Worm (Caenorhabditis elegans) whole organism, late embryonic: ENCODE measurements around the gene piki-1.

ENCODE experiments used
- C08G9.2 ChIP-seq: sonication (generic microtip); optimal IDR thresholded peaks from 2 replicates; lab custom pipeline; 2016; ENCODE audit warnings: mild to moderate bottlenecking, missing genetic modification characterization, moderate library complexity, missing compliant biosample characterization
- C38D4.7 ChIP-seq: fragments of 200-800 bp; sonication (Bioruptor generic); optimal IDR thresholded peaks from 2 replicates; lab custom pipeline; 2018; ENCODE audit warnings: mild to moderate bottlenecking, missing genetic modification characterization, moderate library complexity, missing compliant biosample characterization
- F13H6.1 ChIP-seq: sonication (generic microtip); optimal IDR thresholded peaks from 2 replicates; lab custom pipeline; 2016; ENCODE audit warnings: missing genetic modification characterization, missing compliant biosample characterization
- ahr-1 ChIP-seq: sonication (generic microtip); optimal IDR thresholded peaks from 2 replicates; lab custom pipeline; 2016; ENCODE audit warnings: missing genetic modification characterization, missing compliant biosample characterization
- ama-1 ChIP-seq: fragments of 150-350 bp; optimal IDR thresholded peaks from 2 replicates; lab custom pipeline; 2014
- ceh-18 ChIP-seq: sonication (generic microtip); optimal IDR thresholded peaks from 2 replicates; lab custom pipeline; 2016; ENCODE audit warnings: missing genetic modification characterization, missing compliant biosample characterization
- ceh-2 ChIP-seq: sonication (generic microtip); optimal IDR thresholded peaks from 2 replicates; lab custom pipeline; 2016; ENCODE audit warnings: missing genotype, missing genetic modification characterization, missing compliant biosample characterization
- ceh-24 ChIP-seq: sonication (generic microtip); optimal IDR thresholded peaks from 2 replicates; lab custom pipeline; 2016; ENCODE audit warnings: mild to moderate bottlenecking, missing genetic modification characterization, missing compliant biosample characterization
- ceh-31 ChIP-seq: sonication (generic microtip); optimal IDR thresholded peaks from 2 replicates; lab custom pipeline; 2016; ENCODE audit warnings: missing genetic modification characterization, missing compliant biosample characterization
- ceh-6 ChIP-seq: fragments of 200-800 bp; sonication (Bioruptor generic); optimal IDR thresholded peaks from 2 replicates; lab custom pipeline; 2018; ENCODE audit warnings: mild to moderate bottlenecking, missing genetic modification characterization, missing compliant biosample characterization
- ceh-9 ChIP-seq: sonication (generic microtip); optimal IDR thresholded peaks from 2 replicates; lab custom pipeline; 2016; ENCODE audit warnings: mild to moderate bottlenecking, missing genetic modification characterization, inconsistent platforms, missing compliant biosample characterization
- che-1 ChIP-seq: sonication (generic microtip); optimal IDR thresholded peaks from 2 replicates; lab custom pipeline; 2016; ENCODE audit warnings: mild to moderate bottlenecking, missing genetic modification characterization, missing compliant biosample characterization
- elt-2 ChIP-seq: sonication (generic microtip); optimal IDR thresholded peaks from 2 replicates; lab custom pipeline; 2016; ENCODE audit warnings: missing genetic modification reagents, missing genetic modification characterization, missing compliant biosample characterization
- elt-4 ChIP-seq: sonication (generic microtip); optimal IDR thresholded peaks from 2 replicates; lab custom pipeline; 2016; ENCODE audit warnings: missing genetic modification characterization, missing compliant biosample characterization
- ets-4 ChIP-seq: sonication (generic microtip); optimal IDR thresholded peaks from 2 replicates; lab custom pipeline; 2016; ENCODE audit warnings: missing genetic modification characterization, missing compliant biosample characterization
- fkh-10 ChIP-seq: fragments of 150-350 bp; optimal IDR thresholded peaks from 2 replicates; lab custom pipeline; 2014; ENCODE audit warnings: missing biosample characterization, missing genetic modification reagents, missing genetic modification characterization
- gmeb-2 ChIP-seq: sonication (generic microtip); optimal IDR thresholded peaks from 2 replicates; lab custom pipeline; 2016; ENCODE audit warnings: missing genetic modification characterization, inconsistent platforms, missing compliant biosample characterization
- hlh-15 ChIP-seq: sonication (generic microtip); optimal IDR thresholded peaks from 2 replicates; lab custom pipeline; 2016; ENCODE audit warnings: missing genetic modification characterization, missing compliant biosample characterization
- hlh-8 ChIP-seq: sonication (generic microtip); optimal IDR thresholded peaks from 2 replicates; lab custom pipeline; 2016; ENCODE audit warnings: missing genotype, missing genetic modification characterization, missing compliant biosample characterization
- lim-6 ChIP-seq: sonication (generic microtip); optimal IDR thresholded peaks from 2 replicates; lab custom pipeline; 2016; ENCODE audit warnings: missing genetic modification characterization, missing compliant biosample characterization
- madf-2 ChIP-seq: sonication (generic microtip); optimal IDR thresholded peaks from 2 replicates; lab custom pipeline; 2017; ENCODE audit warnings: missing genetic modification characterization, missing compliant biosample characterization
- mec-3 ChIP-seq: sonication (generic microtip); optimal IDR thresholded peaks from 2 replicates; lab custom pipeline; 2016; ENCODE audit warnings: borderline replicate concordance, missing genetic modification characterization, missing compliant biosample characterization
- npax-4 ChIP-seq: sonication (generic microtip); optimal IDR thresholded peaks from 2 replicates; lab custom pipeline; 2016; ENCODE audit warnings: missing genetic modification characterization, missing compliant biosample characterization
- pag-3 ChIP-seq: sonication (generic microtip); optimal IDR thresholded peaks from 2 replicates; lab custom pipeline; 2016; ENCODE audit warnings: missing compliant biosample characterization, missing genetic modification characterization, borderline replicate concordance
- pax-1 ChIP-seq: fragments of 150-350 bp; optimal IDR thresholded peaks from 2 replicates; lab custom pipeline; 2014; ENCODE audit warnings: missing biosample characterization, missing genetic modification characterization
- pha-2 ChIP-seq: sonication (generic microtip); optimal IDR thresholded peaks from 2 replicates; lab custom pipeline; 2017; ENCODE audit warnings: mild to moderate bottlenecking, missing genetic modification characterization, missing compliant biosample characterization
- pqm-1 ChIP-seq: sonication (generic microtip); optimal IDR thresholded peaks from 2 replicates; lab custom pipeline; 2016; ENCODE audit warnings: missing genetic modification characterization, missing compliant biosample characterization
- pros-1 ChIP-seq: fragments of 150-350 bp; optimal IDR thresholded peaks from 2 replicates; lab custom pipeline; 2014; ENCODE audit warnings: missing biosample characterization, missing genetic modification reagents, missing genetic modification characterization
- rnt-1 ChIP-seq: sonication (generic microtip); optimal IDR thresholded peaks from 2 replicates; lab custom pipeline; 2016; ENCODE audit warnings: missing genetic modification characterization, missing compliant biosample characterization
- sox-4 ChIP-seq: sonication (generic microtip); optimal IDR thresholded peaks from 2 replicates; lab custom pipeline; 2017; ENCODE audit warnings: mild to moderate bottlenecking, missing genetic modification characterization, inconsistent platforms, missing compliant biosample characterization
- tbx-2 ChIP-seq: sonication (generic microtip); optimal IDR thresholded peaks from 2 replicates; lab custom pipeline; 2016; ENCODE audit warnings: missing genetic modification characterization, missing compliant biosample characterization
- tbx-7 ChIP-seq: sonication (generic microtip); optimal IDR thresholded peaks from 2 replicates; lab custom pipeline; 2016; ENCODE audit warnings: missing genotype, missing genetic modification characterization, missing compliant biosample characterization
- ttx-3 ChIP-seq: sonication (generic microtip); optimal IDR thresholded peaks from 2 replicates; lab custom pipeline; 2016; ENCODE audit warnings: missing genetic modification reagents, missing genetic modification characterization, missing compliant biosample characterization
- unc-42 ChIP-seq: sonication (generic microtip); optimal IDR thresholded peaks from 2 replicates; lab custom pipeline; 2016; ENCODE audit warnings: missing genotype, missing genetic modification characterization, missing compliant biosample characterization
- unc-55 ChIP-seq: sonication (generic microtip); optimal IDR thresholded peaks from 2 replicates; lab custom pipeline; 2017; ENCODE audit warnings: missing biosample characterization, missing genetic modification reagents, missing genetic modification characterization
- unc-86 ChIP-seq: sonication (generic microtip); optimal IDR thresholded peaks from 2 replicates; lab custom pipeline; 2016; ENCODE audit warnings: missing genetic modification characterization, missing compliant biosample characterization

Gene piki-1

DNA sequence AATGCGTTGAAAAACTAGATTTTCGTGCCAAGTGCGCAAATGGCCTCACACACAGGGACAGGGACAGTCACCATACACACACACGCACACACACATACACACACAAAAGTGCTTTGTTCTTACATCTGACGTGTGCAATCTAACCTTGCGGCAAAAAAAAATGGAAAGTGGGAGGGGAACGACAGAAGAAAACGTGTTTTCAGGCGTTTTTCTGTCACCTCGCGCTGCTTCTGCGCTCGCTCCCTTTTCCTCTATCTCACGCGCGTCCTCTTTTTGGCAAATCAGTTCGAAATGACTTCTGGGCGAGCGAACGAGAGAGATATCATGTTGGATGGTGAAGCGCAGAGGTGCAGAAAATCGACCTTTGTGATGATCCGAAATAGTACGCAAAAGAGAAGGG lies 27.9 kb upstream of the piki-1 start:
- TF ChIP-seq pros-1 (tag; lab: Kevin White, UChicago) (no peak), tbx-7 (tag; lab: Kevin White, UChicago) (no peak), rnt-1 (tag; lab: Kevin White, UChicago) (peak; percentile 40), C38D4.7 (GFP tag; lab: Kevin White, UChicago) (no peak), lim-6 (tag; lab: Kevin White, UChicago) (no peak), pha-2 (tag; lab: Kevin White, UChicago) (no peak), che-1 (tag; lab: Kevin White, UChicago) (no peak), ceh-6 (GFP tag; lab: Kevin White, UChicago) (no peak), tbx-2 (tag; lab: Kevin White, UChicago) (peak; percentile 25), mec-3 (tag; lab: Kevin White, UChicago) (no peak)

DNA sequence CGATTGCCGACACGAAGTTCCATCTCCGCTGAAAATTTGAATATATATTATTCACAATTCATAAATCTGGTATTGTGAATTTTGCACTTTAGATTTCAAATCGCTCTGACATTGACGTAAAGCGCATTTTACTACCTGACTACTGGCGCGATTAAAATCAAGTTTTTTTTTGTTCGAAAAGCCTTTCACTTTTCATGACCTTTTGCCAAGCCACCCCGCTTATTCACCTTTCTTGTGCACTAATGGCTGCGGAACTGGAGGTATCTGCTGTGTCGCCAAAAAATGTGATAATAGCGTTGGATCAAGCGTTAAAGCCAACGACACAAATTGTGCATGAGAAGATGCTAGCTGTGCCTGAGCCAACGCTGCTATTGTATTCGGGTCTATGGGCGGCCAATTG lies 26.7 kb upstream of the piki-1 start:
- no peak for TF ChIP-seq unc-86 (tag; lab: Kevin White, UChicago)
- TF ChIP-seq elt-4 = no peak
- no peak for TF ChIP-seq ceh-9 (tag; lab: Kevin White, UChicago)
- TF ChIP-seq ceh-2 (tag; lab: Kevin White, UChicago) = no peak
- TF ChIP-seq ceh-24 (tag; lab: Kevin White, UChicago) = no peak

DNA sequence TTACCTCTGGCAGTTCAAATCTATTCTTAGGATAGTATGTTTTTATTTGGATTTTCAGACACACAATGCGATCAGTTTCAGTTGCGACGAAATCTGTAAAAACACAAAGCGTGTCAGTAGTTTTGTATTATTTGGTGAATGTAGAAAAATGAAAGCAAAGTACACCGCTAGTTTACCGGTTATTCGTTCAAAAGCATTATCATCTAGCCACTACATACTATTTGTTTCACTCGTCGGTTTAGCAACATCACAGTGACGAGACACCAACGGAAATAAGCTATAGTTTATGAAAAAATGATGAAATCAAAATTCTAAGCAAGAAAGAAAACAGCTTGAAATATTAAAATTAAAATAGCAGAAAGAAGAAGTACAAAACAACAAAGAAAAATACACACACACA lies 24.5 kb upstream of the piki-1 start:
- no peak for TF ChIP-seq ttx-3 (tag; lab: Kevin White, UChicago)
- TF ChIP-seq ahr-1 (tag; lab: Kevin White, UChicago) = no peak
- no peak for TF ChIP-seq npax-4 (tag; lab: Kevin White, UChicago)
- TF ChIP-seq fkh-10 (GFP tag; lab: Kevin White, UChicago) = no peak
- no peak for TF ChIP-seq C08G9.2 (tag; lab: Kevin White, UChicago)
- no peak for TF ChIP-seq elt-2 (tag; lab: Kevin White, UChicago)
- no peak for TF ChIP-seq unc-86 (tag; lab: Kevin White, UChicago)
- no peak for TF ChIP-seq ceh-18 (tag; lab: Kevin White, UChicago)
- TF ChIP-seq ceh-31 (tag; lab: Kevin White, UChicago) = no peak
- TF ChIP-seq sox-4 (tag; lab: Kevin White, UChicago) = no peak
- TF ChIP-seq rnt-1 (tag; lab: Kevin White, UChicago) = no peak
- TF ChIP-seq gmeb-2 (tag; lab: Kevin White, UChicago) = no peak
- no peak for TF ChIP-seq hlh-15 (tag; lab: Kevin White, UChicago)
- TF ChIP-seq unc-55 (GFP tag; lab: Kevin White, UChicago) = no peak
- no peak for TF ChIP-seq tbx-2 (tag; lab: Kevin White, UChicago)
- no peak for TF ChIP-seq pqm-1 (tag; lab: Kevin White, UChicago)
- no peak for TF ChIP-seq lim-6 (tag; lab: Kevin White, UChicago)
- TF ChIP-seq hlh-8 (tag; lab: Kevin White, UChicago) = no peak
- TF ChIP-seq elt-4 = no peak
- no peak for TF ChIP-seq che-1 (tag; lab: Kevin White, UChicago)

DNA sequence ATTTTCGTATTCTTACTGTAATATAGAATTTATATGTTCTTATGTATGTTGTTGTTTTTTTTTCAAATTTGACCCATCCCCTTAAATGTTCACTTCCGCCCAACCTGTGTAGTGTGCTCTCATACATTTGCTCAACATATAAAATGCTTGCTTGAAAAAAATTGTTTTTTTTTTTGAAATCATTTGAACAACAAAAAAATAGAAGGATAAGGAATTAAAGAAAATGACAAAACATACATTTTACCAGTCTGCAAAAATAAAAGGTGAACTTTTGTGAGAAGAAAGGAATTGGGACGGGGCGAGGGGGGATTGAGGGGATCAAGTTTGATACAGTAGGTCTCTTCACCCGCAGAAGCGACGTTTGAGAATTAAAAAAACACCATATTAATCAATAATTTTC lies 22.3 kb upstream of the piki-1 start:
- TF ChIP-seq ets-4 (tag; lab: Kevin White, UChicago) (no peak), C08G9.2 (tag; lab: Kevin White, UChicago) (no peak), ama-1 (peak; percentile 22)

DNA sequence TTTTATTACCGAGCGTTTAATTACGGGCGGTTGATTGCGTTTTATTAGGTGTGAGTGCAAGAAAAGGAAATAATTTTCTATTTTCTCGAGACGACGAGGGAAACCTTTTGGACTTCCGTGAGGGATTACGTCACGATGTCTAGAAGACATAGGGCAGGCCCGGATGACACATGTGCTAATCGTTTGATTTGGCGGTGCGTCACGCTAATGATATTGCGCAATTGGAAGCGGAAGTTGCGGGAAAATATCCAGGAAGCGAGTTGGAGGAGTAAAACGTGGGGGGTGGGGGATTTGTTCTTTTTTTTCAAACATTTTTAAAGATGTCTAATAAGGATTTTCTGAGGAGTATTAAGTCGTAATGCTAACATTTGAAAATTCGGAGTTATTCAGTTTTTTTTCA lies 18.4 kb upstream of the piki-1 start:
- TF ChIP-seq ahr-1 (tag; lab: Kevin White, UChicago) (no peak), F13H6.1 (tag; lab: Kevin White, UChicago) (no peak), pax-1 (tag; lab: Kevin White, UChicago) (no peak), pag-3 (no peak), madf-2 (no peak), pha-2 (tag; lab: Kevin White, UChicago) (no peak), mec-3 (tag; lab: Kevin White, UChicago) (no peak), unc-42 (no peak), npax-4 (tag; lab: Kevin White, UChicago) (no peak), gmeb-2 (tag; lab: Kevin White, UChicago) (no peak), hlh-15 (tag; lab: Kevin White, UChicago) (no peak)
